Fruit fly (Drosophila melanogaster): ENCODE measurements around the gene smp-30.
A peak's percentile ranks its signal among the peaks of the same experiment; 100 is the strongest.

smp-30 gene

DNA sequence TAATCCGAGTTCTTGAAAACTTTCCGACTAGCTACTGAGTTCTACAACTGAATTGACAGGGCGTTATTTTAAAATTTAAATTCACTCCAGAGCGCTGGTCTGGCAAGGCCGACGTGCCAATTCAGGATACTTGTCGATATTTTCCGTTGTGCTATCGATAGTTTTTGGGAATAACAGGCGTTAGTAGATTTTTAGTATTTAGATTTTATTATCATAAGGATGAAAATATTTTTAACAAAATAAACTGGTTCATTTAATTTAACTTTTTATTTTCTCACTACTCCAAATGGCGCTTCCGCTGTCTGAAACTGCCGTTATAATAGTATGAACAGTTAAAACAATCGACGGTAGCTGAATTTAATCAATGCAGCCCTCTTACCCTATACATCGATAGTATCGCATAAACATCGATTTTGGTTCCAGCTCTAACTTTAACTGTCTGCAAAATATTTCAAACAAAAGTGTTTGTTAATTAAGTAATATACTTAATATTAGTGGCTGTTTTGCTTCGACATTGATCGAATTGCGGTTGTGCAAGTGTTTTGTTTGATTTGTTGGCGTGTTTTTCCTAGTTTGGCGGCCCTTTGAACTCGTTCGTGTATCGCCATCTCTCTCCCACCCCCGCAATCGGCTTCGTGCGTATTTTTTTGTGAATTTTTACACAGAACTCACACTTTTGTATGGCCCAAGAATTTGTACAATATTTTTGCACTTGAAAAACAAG, 9.7 kb downstream of the smp-30 start, which contains the start of the genes eff and jvl (continued):
- TF ChIP-seq exex (tag; optimal IDR thresholded peaks at IDR 0.05) (no peak), CG11247 (GFP tag; IDR thresholded peaks at IDR 0.05) (peak; percentile 9; the same call in 1 of the 2 replicates), tx (GFP tag; optimal IDR thresholded peaks at IDR 0.05) (no peak), Adf1 (GFP tag; IDR thresholded peaks at IDR 0.05) (no peak), CG17186 (GFP tag; optimal IDR thresholded peaks at IDR 0.05) (no peak), Taf1 (GFP tag; IDR thresholded peaks at IDR 0.05) (peak; percentile 38; the same call in 1 of the 2 replicates), CG5180 (GFP tag; optimal IDR thresholded peaks at IDR 0.05) (no peak), CG8765 (GFP tag; IDR thresholded peaks at IDR 0.05) (peak; percentile 26; the same call in 1 of the 2 replicates), Dad (GFP tag; optimal IDR thresholded peaks at IDR 0.05) (peak; percentile 1), crp (GFP tag; optimal IDR thresholded peaks at IDR 0.05) (no peak), Gug (GFP tag; IDR thresholded peaks at IDR 0.05) (peak; percentile 70; the same call in 3 of the 4 replicates), Nf-YC (tag; optimal IDR thresholded peaks at IDR 0.05) (no peak), CG6683 (GFP tag; optimal IDR thresholded peaks at IDR 0.05) (no peak), CG17829 (tag; optimal IDR thresholded peaks at IDR 0.05) (no peak), CG7839 (tag; optimal IDR thresholded peaks at IDR 0.05) (no peak), NC2β (GFP tag; optimal IDR thresholded peaks at IDR 0.05) (peak; percentile 34), CG3065 (GFP tag; optimal IDR thresholded peaks at IDR 0.05) (no peak), CG12236 (GFP tag; optimal IDR thresholded peaks at IDR 0.05) (no peak), CG4707 (GFP tag; optimal IDR thresholded peaks at IDR 0.05) (no peak), gsb-n (tag; optimal IDR thresholded peaks at IDR 0.05) (no peak), vfl (GFP tag; optimal IDR thresholded peaks at IDR 0.05) (peak; percentile 58), CG14441 (GFP tag; IDR thresholded peaks at IDR 0.05) (peak; percentile 35; the same call in 1 of the 2 replicates), yki (optimal IDR thresholded peaks at IDR 0.05) (no peak), Kr (GFP tag; optimal IDR thresholded peaks at IDR 0.05) (no peak), CG2678 (tag; optimal IDR thresholded peaks at IDR 0.05) (peak; percentile 10), wek (GFP tag; optimal IDR thresholded peaks at IDR 0.05) (no peak), sima (GFP tag; optimal IDR thresholded peaks at IDR 0.05) (no peak), BEAF-32 (GFP tag; optimal IDR thresholded peaks at IDR 0.05) (peak; percentile 98), unc-4 (GFP tag; IDR thresholded peaks at IDR 0.05; ENCODE audit: partially characterized antibody) (peak; percentile 98), p53 (GFP tag; optimal IDR thresholded peaks at IDR 0.05) (no peak), run (tag; optimal IDR thresholded peaks at IDR 0.05) (no peak), CG10543 (GFP tag; optimal IDR thresholded peaks at IDR 0.05) (no peak), seq (GFP tag; IDR thresholded peaks at IDR 0.05) (no peak), CG17328 (GFP tag; IDR thresholded peaks at IDR 0.05) (peak; percentile 43; the same call in 1 of the 2 replicates), nerfin-2 (GFP tag; IDR thresholded peaks at IDR 0.05; ENCODE audit: partially characterized antibody) (peak; percentile 91), CG11085 (GFP tag; IDR thresholded peaks at IDR 0.05) (no peak), CG4617 (GFP tag; optimal IDR thresholded peaks at IDR 0.05; ENCODE audit: borderline replicate concordance) (peak; percentile 83), CG15011 (GFP tag; optimal IDR thresholded peaks at IDR 0.05) (no peak), bbx (GFP tag; IDR thresholded peaks at IDR 0.05; ENCODE audit: partially characterized antibody) (peak; percentile 93), vnd (GFP tag; IDR thresholded peaks at IDR 0.05; ENCODE audit: partially characterized antibody) (peak; percentile 96), scrt (GFP tag; optimal IDR thresholded peaks at IDR 0.05) (no peak), CG1024 (GFP tag; IDR thresholded peaks at IDR 0.05) (no peak), CG15479 (GFP tag; optimal IDR thresholded peaks at IDR 0.05) (no peak), Nf-YA (GFP tag; IDR thresholded peaks at IDR 0.05) (no peak), sens-2 (GFP tag; IDR thresholded peaks at IDR 0.05) (no peak), CG8281 (tag; optimal IDR thresholded peaks at IDR 0.05) (no peak), br (optimal IDR thresholded peaks at IDR 0.05) (no peak), Rfx (GFP tag; IDR thresholded peaks at IDR 0.05) (peak; percentile 74), CG6272 (GFP tag; IDR thresholded peaks at IDR 0.05) (0 out of 2 replicates have a peak, but pooled peaks have one; percentile 13), CG6689 (GFP tag; IDR thresholded peaks at IDR 0.05) (0 out of 2 replicates have a peak, but pooled peaks have one; percentile 2)

All from whole organism, embryonic.